Fruit fly (Drosophila melanogaster) whole organism, embryonic: Measurements from ENCODE around the gene Cdc50.

Experiments used
- Adf1 ChIP-seq: fragments of 200-800 bp; sonication (Bioruptor generic); IDR thresholded peaks from 2 replicates; pipeline ENCODE4 v1.3.6; 2022; ENCODE audit warnings: missing biosample characterization, missing genetic modification characterization
- Aef1 ChIP-seq: fragments of 200-800 bp; sonication (Bioruptor generic); IDR thresholded peaks from 3 replicates; pipeline ENCODE4 v1.3.6; 2022; ENCODE audit warnings: missing biosample characterization, missing genetic modification characterization
- Bgb ChIP-seq: fragments of 200-800 bp; sonication (Bioruptor generic); IDR thresholded peaks from 2 replicates; pipeline ENCODE4 v1.3.6; 2022; ENCODE audit warnings: missing biosample characterization, missing genetic modification characterization; ENCODE audit not compliant: partially characterized antibody
- CG10267 ChIP-seq: fragments of 200-800 bp; sonication (Bioruptor generic); optimal IDR thresholded peaks from 2 replicates; lab custom pipeline; 2018; ENCODE audit warnings: missing biosample characterization, mild to moderate bottlenecking, missing genetic modification characterization, moderate library complexity
- CG13296 ChIP-seq: fragments of 200-800 bp; sonication (Bioruptor generic); optimal IDR thresholded peaks from 3 replicates; lab custom pipeline; 2018; ENCODE audit warnings: missing biosample characterization, mild to moderate bottlenecking, missing genetic modification characterization
- CG14710 ChIP-seq: fragments of 200-800 bp; sonication (Bioruptor generic); optimal IDR thresholded peaks from 3 replicates; lab custom pipeline; 2019; ENCODE audit warnings: missing biosample characterization, mild to moderate bottlenecking, missing genetic modification characterization, moderate library complexity
- CG14860 ChIP-seq: fragments of 200-800 bp; sonication (Bioruptor generic); IDR thresholded peaks from 3 replicates; pipeline ENCODE4 v1.3.6; 2022; ENCODE audit warnings: missing biosample characterization, missing genetic modification characterization; ENCODE audit not compliant: partially characterized antibody
- CG15696 ChIP-seq: fragments of 200-800 bp; sonication (Bioruptor generic); optimal IDR thresholded peaks from 2 replicates; lab custom pipeline; 2019; ENCODE audit warnings: missing biosample characterization, mild to moderate bottlenecking, missing genetic modification characterization, moderate library complexity
- CG17385 ChIP-seq: fragments of 200-800 bp; sonication (Bioruptor generic); optimal IDR thresholded peaks from 3 replicates; lab custom pipeline; 2018; ENCODE audit warnings: missing biosample characterization, mild to moderate bottlenecking, missing genetic modification characterization
- CG2116 ChIP-seq: fragments of 200-800 bp; sonication (Bioruptor generic); optimal IDR thresholded peaks from 3 replicates; lab custom pipeline; 2018; ENCODE audit warnings: missing biosample characterization, mild to moderate bottlenecking, missing genetic modification characterization
- CG2129 ChIP-seq: fragments of 200-800 bp; sonication (Bioruptor generic); IDR thresholded peaks from 2 replicates; pipeline ENCODE4 v1.3.6; 2022; ENCODE audit warnings: missing biosample characterization, missing genetic modification characterization; ENCODE audit not compliant: partially characterized antibody
- CG2712 ChIP-seq: fragments of 200-800 bp; optimal IDR thresholded peaks from 3 replicates; lab custom pipeline; 2019; ENCODE audit warnings: missing biosample characterization, mild to moderate bottlenecking, missing genetic modification characterization, moderate library complexity
- CG34224 ChIP-seq: fragments of 200-800 bp; sonication (Bioruptor generic); IDR thresholded peaks from 3 replicates; pipeline ENCODE4 v1.3.6; 2022; ENCODE audit warnings: missing biosample characterization, missing genetic modification characterization; ENCODE audit not compliant: partially characterized antibody
- CG3995 ChIP-seq: fragments of 200-800 bp; sonication (Bioruptor generic); optimal IDR thresholded peaks from 3 replicates; lab custom pipeline; 2016; ENCODE audit warnings: missing biosample characterization, missing genetic modification characterization
- CG9797 ChIP-seq: fragments of 200-800 bp; sonication (Bioruptor generic); optimal IDR thresholded peaks from 3 replicates; lab custom pipeline; 2018; ENCODE audit warnings: missing biosample characterization, mild to moderate bottlenecking, missing genetic modification characterization
- CG9932 ChIP-seq: fragments of 200-800 bp; sonication (Bioruptor generic); IDR thresholded peaks from 2 replicates; pipeline ENCODE4 v1.3.6; 2022; ENCODE audit warnings: missing biosample characterization, missing genetic modification characterization
- Doc3 ChIP-seq: fragments of 200-800 bp; sonication (Bioruptor generic); IDR thresholded peaks from 3 replicates; pipeline ENCODE4 v1.3.6; 2022; ENCODE audit warnings: missing biosample characterization, missing genetic modification characterization; ENCODE audit not compliant: partially characterized antibody
- Ets97D ChIP-seq: fragments of 200-800 bp; sonication (Bioruptor generic); optimal IDR thresholded peaks from 3 replicates; lab custom pipeline; 2016; ENCODE audit warnings: missing biosample characterization, missing genetic modification characterization
- HLHmδ ChIP-seq: fragments of 200-800 bp; sonication (Bioruptor generic); optimal IDR thresholded peaks from 2 replicates; lab custom pipeline; 2018; ENCODE audit warnings: missing biosample characterization, mild to moderate bottlenecking, missing genetic modification characterization, moderate library complexity
- HmgD ChIP-seq: fragments of 200-800 bp; sonication (Bioruptor generic); optimal IDR thresholded peaks from 3 replicates; lab custom pipeline; 2016; ENCODE audit warnings: missing biosample characterization, missing genetic modification characterization
- Hr39 ChIP-seq: fragments of >200 bp; optimal IDR thresholded peaks from 2 replicates; lab custom pipeline; 2017
- MBD-R2 ChIP-seq: fragments of 200-800 bp; sonication (Bioruptor generic); IDR thresholded peaks from 2 replicates; pipeline ENCODE4 v1.3.6; 2022; ENCODE audit warnings: missing biosample characterization, missing genetic modification characterization
- MESR4 ChIP-seq: fragments of 200-800 bp; sonication (Bioruptor generic); optimal IDR thresholded peaks from 2 replicates; lab custom pipeline; 2018; ENCODE audit warnings: missing biosample characterization, mild to moderate bottlenecking, missing genetic modification characterization, moderate library complexity
- Med ChIP-seq: fragments of 200-800 bp; sonication (Bioruptor generic); peaks from one replicate; lab custom pipeline; 2016; ENCODE audit warnings: missing biosample characterization, missing genetic modification characterization, mild to moderate bottlenecking, inconsistent platforms, moderate library complexity
- Opbp ChIP-seq: fragments of 200-800 bp; sonication (Bioruptor generic); IDR thresholded peaks from 3 replicates; pipeline ENCODE4 v1.3.6; 2022; ENCODE audit warnings: missing biosample characterization, missing genetic modification characterization; ENCODE audit not compliant: partially characterized antibody
- Sin3A ChIP-seq: fragments of >200 bp; optimal IDR thresholded peaks from 2 replicates; lab custom pipeline; 2018
- Sox102F ChIP-seq: fragments of 200-800 bp; sonication (Bioruptor generic); optimal IDR thresholded peaks from 2 replicates; lab custom pipeline; 2018; ENCODE audit warnings: missing biosample characterization, mild to moderate bottlenecking, missing genetic modification characterization, moderate library complexity
- ato ChIP-seq: fragments of 200-800 bp; sonication (Bioruptor generic); IDR thresholded peaks from 2 replicates; pipeline ENCODE4 v1.3.6; 2022; ENCODE audit warnings: missing biosample characterization, missing genetic modification characterization; ENCODE audit not compliant: partially characterized antibody
- az2 ChIP-seq: fragments of 200-800 bp; sonication (Bioruptor generic); optimal IDR thresholded peaks from 3 replicates; lab custom pipeline; 2016; ENCODE audit warnings: missing biosample characterization, missing genetic modification characterization
- bcd ChIP-seq: fragments of 200-800 bp; sonication (Bioruptor generic); optimal IDR thresholded peaks from 2 replicates; lab custom pipeline; 2017; ENCODE audit warnings: missing biosample characterization, mild to moderate bottlenecking, missing genetic modification characterization
- cg ChIP-seq: fragments of 200-800 bp; sonication (Bioruptor generic); optimal IDR thresholded peaks from 3 replicates; lab custom pipeline; 2019; ENCODE audit warnings: missing biosample characterization, mild to moderate bottlenecking, missing genetic modification characterization, moderate library complexity
- chn ChIP-seq: fragments of 200-800 bp; sonication (Bioruptor generic); optimal IDR thresholded peaks from 2 replicates; lab custom pipeline; 2016; ENCODE audit warnings: missing biosample characterization, missing genetic modification characterization
- dmrt11E ChIP-seq: fragments of 200-800 bp; sonication (Bioruptor generic); optimal IDR thresholded peaks from 3 replicates; lab custom pipeline; 2018; ENCODE audit warnings: missing biosample characterization, mild to moderate bottlenecking, missing genetic modification characterization, moderate library complexity
- ewg ChIP-seq: fragments of 200-800 bp; sonication (Bioruptor generic); optimal IDR thresholded peaks from 3 replicates; lab custom pipeline; 2017; ENCODE audit warnings: mild to moderate bottlenecking, missing biosample characterization, missing genetic modification reagents, missing genetic modification characterization
- fd64A ChIP-seq: fragments of 200-800 bp; sonication (Bioruptor generic); optimal IDR thresholded peaks from 3 replicates; lab custom pipeline; 2018; ENCODE audit warnings: missing biosample characterization, mild to moderate bottlenecking, missing genetic modification characterization
- gfzf ChIP-seq: fragments of 200-800 bp; sonication (Bioruptor generic); optimal IDR thresholded peaks from 2 replicates; lab custom pipeline; 2016; ENCODE audit warnings: missing biosample characterization, mild to moderate bottlenecking, missing genetic modification characterization, moderate library complexity
- insv ChIP-seq, 2 experiments: fragments of 200-800 bp; sonication (Bioruptor generic); optimal IDR thresholded peaks; 3 replicates each; lab custom pipeline; 2016 to 2018; ENCODE audit warnings: missing biosample characterization in 2 of 2, missing genetic modification characterization in 2 of 2
- inv ChIP-seq: fragments of 200-800 bp; sonication (Bioruptor generic); IDR thresholded peaks from 2 replicates; pipeline ENCODE4 v1.3.6; 2022; ENCODE audit warnings: missing biosample characterization, missing genetic modification characterization; ENCODE audit not compliant: partially characterized antibody
- lmd ChIP-seq: fragments of 200-800 bp; sonication (Bioruptor generic); IDR thresholded peaks from 2 replicates; pipeline ENCODE4 v1.3.6; 2022; ENCODE audit warnings: missing biosample characterization, missing genetic modification characterization
- pan ChIP-seq, 4 experiments: fragments of >200 bp in 3 of 4; fragments of 200-800 bp in 1 of 4; sonication (Bioruptor generic) in 1 of 4; optimal IDR thresholded peaks in 3 of 4; IDR thresholded peaks in 1 of 4; 2 replicates each; pipeline versions ENCODE4 v1.3.6 to Lab custom; 2017 to 2022; ENCODE audit warnings: missing biosample characterization in 2 of 4, missing genetic modification characterization in 2 of 4, mixed read lengths in 1 of 4
- pzg ChIP-seq: fragments of 200-800 bp; sonication (Bioruptor generic); optimal IDR thresholded peaks from 3 replicates; lab custom pipeline; 2018; ENCODE audit warnings: missing biosample characterization, mild to moderate bottlenecking, missing genetic modification characterization, moderate library complexity
- sens ChIP-seq: fragments of 200-800 bp; sonication (Bioruptor generic); peaks from one replicate; lab custom pipeline; 2016; ENCODE audit warnings: missing biosample characterization, missing genetic modification characterization
- slbo ChIP-seq: fragments of 200-800 bp; sonication (Bioruptor generic); IDR thresholded peaks from 2 replicates; pipeline ENCODE4 v1.3.6; 2022; ENCODE audit warnings: missing biosample characterization, missing genetic modification characterization
- stwl ChIP-seq: fragments of 200-800 bp; sonication (Bioruptor generic); optimal IDR thresholded peaks from 3 replicates; lab custom pipeline; 2018; ENCODE audit warnings: missing biosample characterization, mild to moderate bottlenecking, missing genetic modification characterization, moderate library complexity
- tna ChIP-seq: fragments of 200-800 bp; sonication (Bioruptor generic); IDR thresholded peaks from 2 replicates; pipeline ENCODE4 v1.3.6; 2022; ENCODE audit warnings: missing biosample characterization, missing genetic modification characterization; ENCODE audit not compliant: partially characterized antibody
- toy ChIP-seq: fragments of 200-800 bp; sonication (Bioruptor generic); IDR thresholded peaks from 2 replicates; pipeline ENCODE4 v1.3.6; 2022; ENCODE audit warnings: missing biosample characterization, missing genetic modification characterization
- unc-4 ChIP-seq: fragments of 200-800 bp; sonication (Bioruptor generic); IDR thresholded peaks from 2 replicates; pipeline ENCODE4 v1.3.6; 2022; ENCODE audit warnings: missing biosample characterization, missing genetic modification characterization; ENCODE audit not compliant: partially characterized antibody
- vfl ChIP-seq: fragments of 200-800 bp; sonication (Bioruptor generic); optimal IDR thresholded peaks from 2 replicates; lab custom pipeline; 2016; ENCODE audit warnings: missing biosample characterization, missing genetic modification characterization
- vnd ChIP-seq: fragments of 200-800 bp; sonication (Bioruptor generic); IDR thresholded peaks from 3 replicates; pipeline ENCODE4 v1.3.6; 2022; ENCODE audit warnings: missing biosample characterization, missing genetic modification characterization; ENCODE audit not compliant: partially characterized antibody

Cdc50 gene

dm6 chrX:16446769-16447168, 5.7 kb upstream of the Cdc50 start, which contains the start of gene eIF2alpha:
Gene eIF2alpha, minus strand, starts transcription at chrX:16446993.
- peak; percentile 63 for TF ChIP-seq Med (GFP tag; lab: Kevin White, UChicago)
- peak in 1 of 2 experiments; percentile 49 for TF ChIP-seq insv (GFP tag; optimal IDR thresholded peaks at IDR 0.05; lab: Kevin White, UChicago)
- TF ChIP-seq cg = peak; percentile 22
- no peak for TF ChIP-seq Hr39 (lab: Kevin White, UChicago)
- TF ChIP-seq toy (GFP tag; lab: Robert Waterston, UW) = no peak
- TF ChIP-seq CG9932 (GFP tag; lab: Robert Waterston, UW) = no peak
- TF ChIP-seq Sin3A = peak; percentile 52
- TF ChIP-seq MBD-R2 = peak; percentile 68
- TF ChIP-seq pan (optimal IDR thresholded peaks at IDR 0.05; lab: Kevin White, UChicago) = no peak
- TF ChIP-seq pan (GFP tag; optimal IDR thresholded peaks at IDR 0.05 in 1 of 2, IDR thresholded peaks at IDR 0.05 in 1 of 2) = no peak
- TF ChIP-seq Sox102F (GFP tag; lab: Kevin White, UChicago) = no peak
- TF ChIP-seq lmd (GFP tag; lab: Robert Waterston, UW) = no peak
- TF ChIP-seq Adf1 (GFP tag; lab: Robert Waterston, UW) = peak; percentile 41
- no peak for TF ChIP-seq chn (GFP tag; lab: Kevin White, UChicago)
- TF ChIP-seq az2 (GFP tag; lab: Kevin White, UChicago) = no peak
- TF ChIP-seq CG17385 (GFP tag; lab: Kevin White, UChicago) = peak; percentile 94
- peak; percentile 88 for TF ChIP-seq MESR4 (GFP tag; lab: Kevin White, UChicago)
- no peak for TF ChIP-seq Aef1 (GFP tag; lab: Robert Waterston, UW)
- TF ChIP-seq stwl = peak; percentile 30
- TF ChIP-seq CG3995 (GFP tag; lab: Kevin White, UChicago) = peak; percentile 53
- no peak for TF ChIP-seq vfl (GFP tag; lab: Kevin White, UChicago)
- peak; percentile 11 for TF ChIP-seq CG10267 (tag; lab: Kevin White, UChicago)
- TF ChIP-seq gfzf (GFP tag; lab: Kevin White, UChicago) = peak; percentile 80
- TF ChIP-seq vnd (GFP tag; lab: Robert Waterston, UW) = peak; percentile 72; the same call in 2 of the 3 replicates
- peak; percentile 42 for TF ChIP-seq ewg (GFP tag; lab: Kevin White, UChicago)
- TF ChIP-seq HmgD (GFP tag; lab: Kevin White, UChicago) = no peak
- TF ChIP-seq CG15696 (tag; lab: Kevin White, UChicago) = no peak
- peak; percentile 52; the same call in 1 of the 3 replicates for TF ChIP-seq CG14860 (GFP tag; lab: Robert Waterston, UW)
- peak; percentile 92 for TF ChIP-seq pzg (GFP tag; lab: Kevin White, UChicago)
- peak; percentile 89 for TF ChIP-seq Bgb (GFP tag; lab: Robert Waterston, UW)
- TF ChIP-seq Opbp (GFP tag; lab: Robert Waterston, UW) = peak; percentile 81
- peak; percentile 65 for TF ChIP-seq tna (GFP tag; lab: Robert Waterston, UW)
- TF ChIP-seq dmrt11E = no peak
- TF ChIP-seq HLHmδ = peak; percentile 11
- no peak for TF ChIP-seq fd64A (GFP tag; lab: Kevin White, UChicago)
- peak; percentile 83 for TF ChIP-seq unc-4 (GFP tag; lab: Robert Waterston, UW)
- TF ChIP-seq CG2129 (GFP tag; lab: Robert Waterston, UW) = no peak; the same call in 1 of the 2 replicates
- TF ChIP-seq Doc3 (GFP tag; lab: Robert Waterston, UW) = peak; percentile 46; the same call in 1 of the 3 replicates
- peak; percentile 70 for TF ChIP-seq CG34224 (GFP tag; lab: Robert Waterston, UW)
- no peak for TF ChIP-seq bcd (GFP tag; lab: Kevin White, UChicago)
- peak; percentile 59; the same call in 1 of the 2 replicates for TF ChIP-seq ato
- TF ChIP-seq CG13296 = no peak
- peak; percentile 65 for TF ChIP-seq inv (GFP tag; lab: Robert Waterston, UW)
- TF ChIP-seq CG14710 (tag; lab: Kevin White, UChicago) = peak; percentile 98
- TF ChIP-seq CG2116 = peak; percentile 94
- peak; percentile 60 for TF ChIP-seq Ets97D (GFP tag; lab: Kevin White, UChicago)
- no peak for TF ChIP-seq sens
- TF ChIP-seq CG2712 (tag; lab: Kevin White, UChicago) = peak; percentile 9
- TF ChIP-seq CG9797 (GFP tag; lab: Kevin White, UChicago) = peak; percentile 85
- TF ChIP-seq slbo (GFP tag; lab: Robert Waterston, UW) = no peak
